Fruit fly (Drosophila melanogaster): Measurements from ENCODE around the gene FASN1.
A peak's percentile ranks its signal among the peaks of the same experiment; 100 is the strongest.

FASN1 gene

DNA sequence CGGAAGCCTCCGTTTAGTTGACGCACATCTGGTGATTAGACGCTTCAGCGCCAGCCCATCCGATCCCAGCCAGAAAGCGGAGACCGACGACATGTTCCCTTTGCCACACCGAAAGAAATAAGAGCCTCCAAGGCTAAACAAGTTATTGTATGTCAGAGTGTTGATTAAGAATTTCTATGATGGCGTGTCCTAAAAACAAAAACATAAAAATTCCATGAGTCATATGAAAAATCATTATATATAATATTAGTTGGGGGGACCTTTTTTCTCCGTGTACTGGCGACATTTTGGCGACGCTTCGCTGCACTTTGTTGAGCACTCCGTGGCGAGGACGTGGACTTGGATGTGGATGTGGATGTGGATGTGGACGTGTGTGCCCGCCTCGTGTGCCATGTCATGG lies 43.6 kb upstream of the FASN1 start (continued):
- TF ChIP-seq YL-1 (GFP tag; optimal IDR thresholded peaks at IDR 0.05) (no peak), CG3838 (GFP tag; optimal IDR thresholded peaks at IDR 0.05) (no peak), Rx (GFP tag; IDR thresholded peaks at IDR 0.05) (no peak), ranshi (GFP tag; IDR thresholded peaks at IDR 0.05) (peak; percentile 35; the same call in 1 of the 2 replicates), CG12071 (GFP tag; optimal IDR thresholded peaks at IDR 0.05) (no peak), Oli (tag; optimal IDR thresholded peaks at IDR 0.05) (peak; percentile 43), Ada2b (GFP tag; IDR thresholded peaks at IDR 0.05) (0 out of 2 replicates have a peak, but pooled peaks have one; percentile 9), Mrtf (GFP tag; IDR thresholded peaks at IDR 0.05) (0 out of 3 replicates have a peak, but pooled peaks have one; percentile 24), ssp (GFP tag; IDR thresholded peaks at IDR 0.05) (no peak), Elba2 (GFP tag; optimal IDR thresholded peaks at IDR 0.05) (no peak), CG10209 (GFP tag; optimal IDR thresholded peaks at IDR 0.05) (peak; percentile 22), CG12236 (GFP tag; optimal IDR thresholded peaks at IDR 0.05) (no peak), CG8944 (GFP tag; optimal IDR thresholded peaks at IDR 0.05) (no peak), peb (GFP tag; IDR thresholded peaks at IDR 0.05) (no peak), ara (GFP tag; IDR thresholded peaks at IDR 0.05) (peak; percentile 48), Dp (GFP tag; optimal IDR thresholded peaks at IDR 0.05) (no peak), slou (GFP tag; optimal IDR thresholded peaks at IDR 0.05) (no peak), bsh (GFP tag; optimal IDR thresholded peaks at IDR 0.05) (peak in 1 of 2 experiments; percentile 56), CG11695 (GFP tag; IDR thresholded peaks at IDR 0.05) (no peak), tll (GFP tag; optimal IDR thresholded peaks at IDR 0.05) (no peak), caup (GFP tag; optimal IDR thresholded peaks at IDR 0.05; ENCODE audit: severe bottlenecking) (no peak), H15 (GFP tag; IDR thresholded peaks at IDR 0.05) (0 out of 3 replicates have a peak, but pooled peaks have one; percentile 42), CG16813 (GFP tag; IDR thresholded peaks at IDR 0.05; ENCODE audit: partially characterized antibody) (no peak), CkIIα-i1 (GFP tag; IDR thresholded peaks at IDR 0.05) (no peak), ap (GFP tag; IDR thresholded peaks at IDR 0.05) (0 out of 2 replicates have a peak, but pooled peaks have one; percentile 33), gem (tag; optimal IDR thresholded peaks at IDR 0.05) (no peak), TFAM (GFP tag; optimal IDR thresholded peaks at IDR 0.05) (no peak), knrl (GFP tag; IDR thresholded peaks at IDR 0.05; ENCODE audit: partially characterized antibody) (no peak), CG30403 (GFP tag; optimal IDR thresholded peaks at IDR 0.05) (no peak), CG18262 (tag; optimal IDR thresholded peaks at IDR 0.05) (peak; percentile 42), kni (GFP tag; optimal IDR thresholded peaks at IDR 0.05) (no peak), CG8281 (tag; optimal IDR thresholded peaks at IDR 0.05) (no peak), cg (GFP tag; optimal IDR thresholded peaks at IDR 0.05) (no peak), tx (GFP tag; optimal IDR thresholded peaks at IDR 0.05) (no peak), cato (GFP tag; optimal IDR thresholded peaks at IDR 0.05; ENCODE audit: borderline replicate concordance) (no peak), CG1233 (GFP tag; optimal IDR thresholded peaks at IDR 0.05) (no peak), CG2199 (GFP tag; IDR thresholded peaks at IDR 0.05) (no peak), nmo (GFP tag; optimal IDR thresholded peaks at IDR 0.05) (peak; percentile 33), Bteb2 (GFP tag; optimal IDR thresholded peaks at IDR 0.05) (no peak), eyg (GFP tag; optimal IDR thresholded peaks at IDR 0.05) (no peak), schlank (tag; optimal IDR thresholded peaks at IDR 0.05) (no peak), CG30431 (GFP tag; optimal IDR thresholded peaks at IDR 0.05) (peak; percentile 18), Dll (GFP tag; IDR thresholded peaks at IDR 0.05; ENCODE audit: partially characterized antibody) (no peak), vfl (GFP tag; optimal IDR thresholded peaks at IDR 0.05) (no peak), oc (tag; optimal IDR thresholded peaks at IDR 0.05) (no peak), tap (tag; optimal IDR thresholded peaks at IDR 0.05) (no peak), CG15696 (tag; optimal IDR thresholded peaks at IDR 0.05) (peak; percentile 12), hbn (GFP tag; IDR thresholded peaks at IDR 0.05; ENCODE audit: partially characterized antibody) (no peak), jigr1 (GFP tag; IDR thresholded peaks at IDR 0.05) (no peak), Hmx (GFP tag; optimal IDR thresholded peaks at IDR 0.05) (no peak), Mad (GFP tag; optimal IDR thresholded peaks at IDR 0.05) (no peak)
